Fruit fly (Drosophila melanogaster): Measurements from ENCODE around the gene Rox8.
A peak's percentile ranks its signal among the peaks of the same experiment; 100 is the strongest.

The Rox8 gene

dm6 chr3R:24037538-24038265 lies 10.4 kb downstream of the Rox8 start, which contains the start of gene spas (continued):
- TF ChIP-seq fd85E (GFP tag; optimal IDR thresholded peaks at IDR 0.05) = no peak
- TF ChIP-seq Gug (GFP tag; IDR thresholded peaks at IDR 0.05) = peak; percentile 62
- TF ChIP-seq salr (GFP tag; optimal IDR thresholded peaks at IDR 0.05) = peak in 1 of 2 experiments; percentile 46
- TF ChIP-seq ss (GFP tag; optimal IDR thresholded peaks at IDR 0.05) = peak in 1 of 2 experiments; percentile 20
- peak; percentile 71 for TF ChIP-seq acj6 (GFP tag; optimal IDR thresholded peaks at IDR 0.05)
- TF ChIP-seq Smox (GFP tag; optimal IDR thresholded peaks at IDR 0.05) = no peak
- peak; percentile 22; the same call in 1 of the 2 replicates for TF ChIP-seq CG11294 (GFP tag; IDR thresholded peaks at IDR 0.05)
- peak; percentile 75 for TF ChIP-seq achi (GFP tag; optimal IDR thresholded peaks at IDR 0.05)
- peak; percentile 78 for TF ChIP-seq eg (GFP tag; IDR thresholded peaks at IDR 0.05)

DNA sequence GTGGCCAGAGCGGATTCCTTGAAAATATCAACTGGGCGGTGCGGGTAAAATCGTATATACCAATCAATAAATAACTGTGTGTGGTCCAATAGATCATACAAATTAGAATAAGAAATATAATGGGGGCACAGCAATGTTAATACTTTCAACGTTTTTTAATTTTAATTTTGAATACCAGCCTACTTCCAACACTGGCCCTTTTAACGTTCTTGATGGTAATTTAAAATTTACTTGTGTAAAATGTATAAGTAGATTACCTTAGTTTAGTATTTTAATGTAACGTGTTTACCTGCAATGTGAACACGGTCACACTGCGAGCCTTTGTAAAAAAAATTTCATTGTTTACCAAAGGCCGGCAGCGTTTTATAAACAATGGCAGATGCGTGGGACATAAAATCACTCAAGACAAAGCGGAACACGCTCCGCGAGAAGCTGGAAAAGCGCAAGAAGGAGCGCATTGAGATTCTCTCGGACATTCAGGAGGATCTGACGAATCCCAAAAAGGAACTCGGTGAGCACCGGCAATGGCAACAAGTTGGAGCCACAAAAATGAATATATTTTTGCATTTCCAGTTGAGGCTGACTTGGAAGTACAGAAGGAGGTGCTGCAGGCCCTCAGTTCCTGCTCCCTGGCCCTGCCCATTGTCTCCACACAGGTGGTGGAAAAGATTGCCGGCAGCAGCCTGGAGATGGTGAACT lies 16.1 kb downstream of the Rox8 start, which contains the start of the genes KrT95D and Mettl3:
Gene KrT95D, minus strand, starts transcription at position 3 of the 699 bp plus-strand sequence.
Gene Mettl3, plus strand, starts transcription at position 333 of the 699 bp plus-strand sequence.
- TF ChIP-seq fkh (GFP tag; optimal IDR thresholded peaks at IDR 0.05) (peak; percentile 98), ss (GFP tag; optimal IDR thresholded peaks at IDR 0.05) (no peak), CG8319 (GFP tag; optimal IDR thresholded peaks at IDR 0.05) (no peak), Hr39 (GFP tag; optimal IDR thresholded peaks at IDR 0.05) (peak; percentile 11), CG15336 (GFP tag; IDR thresholded peaks at IDR 0.05) (no peak), CG3032 (tag; optimal IDR thresholded peaks at IDR 0.05) (peak; percentile 1), CG8119 (GFP tag; IDR thresholded peaks at IDR 0.05) (no peak), Gug (GFP tag; IDR thresholded peaks at IDR 0.05) (no peak), cyc (GFP tag; optimal IDR thresholded peaks at IDR 0.05) (peak; percentile 3), Sox14 (GFP tag; optimal IDR thresholded peaks at IDR 0.05) (peak; percentile 87), Hr4 (GFP tag; optimal IDR thresholded peaks at IDR 0.05) (peak; percentile 9), CG6163 (GFP tag; IDR thresholded peaks at IDR 0.05) (no peak), CG31627 (GFP tag; optimal IDR thresholded peaks at IDR 0.05) (peak; percentile 30), OdsH (GFP tag; optimal IDR thresholded peaks at IDR 0.05) (no peak), CG10669 (GFP tag; optimal IDR thresholded peaks at IDR 0.05) (no peak), lz (GFP tag; optimal IDR thresholded peaks at IDR 0.05) (peak; percentile 2), Smox (GFP tag; optimal IDR thresholded peaks at IDR 0.05) (peak; percentile 1), Met (GFP tag; optimal IDR thresholded peaks at IDR 0.05) (peak; percentile 49), Sox15 (GFP tag; optimal IDR thresholded peaks at IDR 0.05) (no peak), spab (GFP tag; optimal IDR thresholded peaks at IDR 0.05) (no peak)

- TF ChIP-seq Lpt (GFP tag; optimal IDR thresholded peaks at IDR 0.05) = no peak
- TF ChIP-seq dac (GFP tag; optimal IDR thresholded peaks at IDR 0.05) = no peak
- peak; percentile 65 for TF ChIP-seq CG16779 (tag; optimal IDR thresholded peaks at IDR 0.05)
- TF ChIP-seq Smox (GFP tag; optimal IDR thresholded peaks at IDR 0.05) = peak; percentile 3
- peak; percentile 29 for TF ChIP-seq CG6792 (GFP tag; optimal IDR thresholded peaks at IDR 0.05)
- TF ChIP-seq CG6163 (GFP tag; IDR thresholded peaks at IDR 0.05) = no peak; the same call in 2 of the 3 replicates
- TF ChIP-seq CG3919 (GFP tag; optimal IDR thresholded peaks at IDR 0.05) = peak; percentile 51
- TF ChIP-seq salr (GFP tag; optimal IDR thresholded peaks at IDR 0.05) = no peak
- TF ChIP-seq Hr4 (GFP tag; optimal IDR thresholded peaks at IDR 0.05) = no peak
- TF ChIP-seq pdm3 (GFP tag; optimal IDR thresholded peaks at IDR 0.05) = no peak
- TF ChIP-seq Ets21C (GFP tag; optimal IDR thresholded peaks at IDR 0.05) = no peak
- TF ChIP-seq Sox14 (GFP tag; optimal IDR thresholded peaks at IDR 0.05) = peak; percentile 50
- peak; percentile 36 for TF ChIP-seq fd85E (GFP tag; optimal IDR thresholded peaks at IDR 0.05)
- TF ChIP-seq CG6854 (GFP tag; optimal IDR thresholded peaks at IDR 0.05) = peak; percentile 64
- peak; percentile 3 for TF ChIP-seq acj6 (GFP tag; optimal IDR thresholded peaks at IDR 0.05)
- peak; percentile 22 for TF ChIP-seq Ets96B (tag; optimal IDR thresholded peaks at IDR 0.05)
- TF ChIP-seq dsx (GFP tag; optimal IDR thresholded peaks at IDR 0.05; ENCODE audit: poor library complexity, severe bottlenecking) = peak; percentile 83
- TF ChIP-seq CG8119 (GFP tag; IDR thresholded peaks at IDR 0.05) = peak; percentile 48
- no peak for TF ChIP-seq CG8632 (GFP tag; optimal IDR thresholded peaks at IDR 0.05)
- no peak for TF ChIP-seq CG7368 (GFP tag; optimal IDR thresholded peaks at IDR 0.05)
- peak; percentile 32 for TF ChIP-seq CG6808 (GFP tag; optimal IDR thresholded peaks at IDR 0.05)
- TF ChIP-seq CG34406 (GFP tag; optimal IDR thresholded peaks at IDR 0.05) = peak; percentile 12
- TF ChIP-seq CG4318 (GFP tag; optimal IDR thresholded peaks at IDR 0.05) = no peak
- TF ChIP-seq vri (GFP tag; optimal IDR thresholded peaks at IDR 0.05) = peak; percentile 56
- peak; percentile 67; the same call in 2 of the 3 replicates for TF ChIP-seq eg (GFP tag; IDR thresholded peaks at IDR 0.05)
- peak; percentile 64 for TF ChIP-seq net (GFP tag; optimal IDR thresholded peaks at IDR 0.05)
These were observed 16.8 kb downstream of the Rox8 start for dm6 chr3R:24031019-24031824.

All from whole organism, prepupa.